Fruit fly (Drosophila melanogaster) whole organism, pupa: ENCODE measurements around the gene tobi.

Experiments
- CG12605 ChIP-seq: fragments of 200-800 bp; sonication (Bioruptor generic); IDR thresholded peaks from 2 replicates; pipeline ENCODE4 v1.3.6; 2022; ENCODE audit warnings: missing biosample characterization, missing genetic modification characterization
- CG9948 ChIP-seq: fragments of 200-800 bp; sonication (Bioruptor generic); optimal IDR thresholded peaks from 2 replicates; lab custom pipeline; 2018; ENCODE audit warnings: missing biosample characterization, mild to moderate bottlenecking, missing genetic modification characterization, moderate library complexity
- fd96Ca ChIP-seq: fragments of 200-800 bp; sonication (Bioruptor generic); IDR thresholded peaks from 3 replicates; pipeline ENCODE4 v1.3.6; 2022; ENCODE audit warnings: missing biosample characterization, missing genetic modification characterization

DNA sequence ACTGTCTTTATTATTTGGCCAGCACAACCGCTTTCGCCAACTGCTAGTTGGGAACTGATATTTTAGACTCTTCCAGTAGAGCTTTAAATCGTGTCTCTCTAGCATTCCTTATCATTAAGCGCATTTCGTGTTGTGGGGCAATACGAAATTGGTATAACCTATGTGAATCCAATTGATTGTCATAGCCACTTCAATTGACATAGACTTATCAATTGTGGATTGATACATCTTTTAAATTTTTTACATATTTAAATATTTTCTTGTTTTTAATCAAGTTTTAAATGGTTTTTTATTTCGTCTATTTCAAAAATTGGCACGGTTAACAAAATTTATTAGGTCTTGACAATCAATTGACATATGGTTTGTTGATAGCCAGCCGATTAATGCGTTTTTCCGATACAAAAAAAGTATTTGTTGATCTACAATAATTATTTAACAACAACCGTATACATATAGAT, 47.2 kb downstream of the tobi start, which contains the start of gene CG31288:
- no peak for TF ChIP-seq fd96Ca (GFP tag; lab: Robert Waterston, UW)
- no peak for TF ChIP-seq CG12605 (GFP tag; lab: Robert Waterston, UW)
- no peak for TF ChIP-seq CG9948 (tag; lab: Kevin White, UChicago)
